Fruit fly (Drosophila melanogaster) whole organism, larva: ENCODE measurements around the gene prc.

Experiments
- noc ChIP-seq: fragments of 200-800 bp; sonication (Bioruptor generic); optimal IDR thresholded peaks from 3 replicates; lab custom pipeline; 2019; ENCODE audit warnings: missing biosample characterization, mild to moderate bottlenecking, missing genetic modification characterization, moderate library complexity

prc gene

dm6 chr3L:11966104-11966503 lies at the start of gene prc:
prc (minus strand) TSS chr3L:11966131.
- TF ChIP-seq noc (tag; lab: Kevin White, UChicago): no peak

- no peak for TF ChIP-seq noc (tag; lab: Kevin White, UChicago)
These were observed 48.3 kb upstream of the prc start for dm6 chr3L:12014272-12014671.

dm6 chr3L:12013698-12014097 lies 47.8 kb upstream of the prc start:
- TF ChIP-seq noc (tag; lab: Kevin White, UChicago): no peak

dm6 chr3L:12007945-12008344 lies 42.0 kb upstream of the prc start:
- TF ChIP-seq noc (tag; lab: Kevin White, UChicago): no peak

- no peak for TF ChIP-seq noc (tag; lab: Kevin White, UChicago)
These were observed 38.2 kb upstream of the prc start for dm6 chr3L:12004136-12004535.

- no peak for TF ChIP-seq noc (tag; lab: Kevin White, UChicago)
These were observed 37.5 kb upstream of the prc start for dm6 chr3L:12003457-12003856.

dm6 chr3L:12002321-12003248 lies 36.7 kb upstream of the prc start, which contains the start of the genes Pop2 and CG6928:
Pop2 (minus strand) TSS chr3L:12002915.
CG6928 (plus strand) TSS chr3L:12003155.
- no peak for TF ChIP-seq noc (tag; lab: Kevin White, UChicago)

dm6 chr3L:11997959-11998358 lies 32.0 kb upstream of the prc start, which contains the start of gene Grip163:
Grip163 (minus strand) TSS chr3L:11998138.
- TF ChIP-seq noc (tag; lab: Kevin White, UChicago): no peak

- TF ChIP-seq noc (tag; lab: Kevin White, UChicago): no peak
These were observed 27.0 kb upstream of the prc start, which contains the start of gene viaf for dm6 chr3L:11992960-11993359. viaf (minus strand) TSS chr3L:11993179.

dm6 chr3L:11990436-11990835 lies 24.5 kb upstream of the prc start, which contains the start of gene CG6931:
CG6931 (plus strand) TSS chr3L:11990736.
- TF ChIP-seq noc (tag; lab: Kevin White, UChicago): no peak

dm6 chr3L:11984606-11985005 lies 18.7 kb upstream of the prc start, which contains the start of gene CG6938:
CG6938 (plus strand) TSS chr3L:11984906.
- TF ChIP-seq noc (tag; lab: Kevin White, UChicago): no peak

- TF ChIP-seq noc (tag; lab: Kevin White, UChicago): no peak
These were observed 9.9 kb upstream of the prc start, which contains the start of gene CG43896 for dm6 chr3L:11975811-11976210. CG43896 (plus strand) TSS chr3L:11976111.

- no peak for TF ChIP-seq noc (tag; lab: Kevin White, UChicago)
These were observed 8.7 kb upstream of the prc start, which contains the start of gene CG14125 for dm6 chr3L:11974605-11975004. CG14125 (plus strand) TSS chr3L:11974905.

- no peak for TF ChIP-seq noc (tag; lab: Kevin White, UChicago)
These were observed 7.8 kb upstream of the prc start, which contains the start of gene CG42397 for dm6 chr3L:11973690-11974089. CG42397 (minus strand) TSS chr3L:11973790.

- TF ChIP-seq noc (tag; lab: Kevin White, UChicago): no peak
These were observed 6.9 kb upstream of the prc start, which contains the start of gene Muc68E for dm6 chr3L:11972879-11973278. Muc68E (minus strand) TSS chr3L:11972979.

- TF ChIP-seq noc (tag; lab: Kevin White, UChicago): no peak
These were observed 8.1 kb downstream of the prc start, which contains the start of the genes CG11570 and CG43294 for dm6 chr3L:11957669-11958333. CG11570 (minus strand) TSS chr3L:11957769. CG43294 (plus strand) TSS chr3L:11958283.
